Worm (Caenorhabditis elegans) whole organism, L2 larva: ENCODE measurements around the gene T20F7.3.
A peak's percentile ranks its signal among the peaks of the same experiment; 100 is the strongest.
"Not testable (repeated sequence)": the region's sequence is repeated elsewhere in the genome, so short reads cannot be mapped to it uniquely, and the experiment has no call there.

ENCODE experiments used
- C34F6.9 ChIP-seq: fragments of 150-350 bp; optimal IDR thresholded peaks from 2 replicates; lab custom pipeline; 2014; ENCODE audit warnings: missing biosample characterization, missing genetic modification characterization
- F13H6.1 ChIP-seq: sonication (generic microtip); optimal IDR thresholded peaks from 2 replicates; lab custom pipeline; 2016; ENCODE audit warnings: missing genetic modification characterization, missing compliant biosample characterization
- R02D3.7 ChIP-seq: fragments of 150-350 bp; optimal IDR thresholded peaks from 2 replicates; lab custom pipeline; 2014; ENCODE audit warnings: missing biosample characterization, missing genetic modification characterization
- alr-1 ChIP-seq: fragments of 150-350 bp; optimal IDR thresholded peaks from 2 replicates; lab custom pipeline; 2014; ENCODE audit warnings: missing biosample characterization, missing genetic modification characterization
- aly-2 ChIP-seq: fragments of 150-350 bp; optimal IDR thresholded peaks from 2 replicates; lab custom pipeline; 2014; ENCODE audit warnings: missing biosample characterization, missing genetic modification characterization
- ama-1 ChIP-seq: fragments of 150-350 bp; optimal IDR thresholded peaks from 2 replicates; lab custom pipeline; 2018; ENCODE audit warnings: inconsistent platforms
- blmp-1 ChIP-seq: sonication (generic microtip); optimal IDR thresholded peaks from 2 replicates; lab custom pipeline; 2017; ENCODE audit warnings: missing genetic modification characterization, mild to moderate bottlenecking, missing compliant biosample characterization, antibody characterized with exemption, moderate library complexity; ENCODE audit not compliant: insufficient read depth
- ceh-16 ChIP-seq: fragments of 150-350 bp; optimal IDR thresholded peaks from 2 replicates; lab custom pipeline; 2014; ENCODE audit warnings: missing biosample characterization, missing genetic modification characterization
- ceh-82 ChIP-seq: fragments of 150-350 bp; optimal IDR thresholded peaks from 2 replicates; lab custom pipeline; 2014; ENCODE audit warnings: missing biosample characterization, missing genetic modification characterization
- dmd-4 ChIP-seq: sonication (generic microtip); optimal IDR thresholded peaks from 2 replicates; lab custom pipeline; 2017; ENCODE audit warnings: missing biosample characterization, missing genetic modification characterization
- elt-1 ChIP-seq: fragments of 150-350 bp; optimal IDR thresholded peaks from 2 replicates; lab custom pipeline; 2014; ENCODE audit warnings: missing biosample characterization, missing genetic modification characterization
- fos-1 ChIP-seq: fragments of 150-350 bp; optimal IDR thresholded peaks from 2 replicates; lab custom pipeline; 2014; ENCODE audit warnings: missing biosample characterization, missing genetic modification characterization
- gmeb-1 ChIP-seq: fragments of 150-350 bp; optimal IDR thresholded peaks from 2 replicates; lab custom pipeline; 2014; ENCODE audit warnings: missing biosample characterization, missing genetic modification characterization
- lin-11 ChIP-seq: fragments of 150-350 bp; sonication (generic microtip); optimal IDR thresholded peaks from 2 replicates; lab custom pipeline; 2014; ENCODE audit warnings: missing biosample characterization, missing genetic modification characterization, inconsistent platforms, mixed read lengths
- lin-13 ChIP-seq: fragments of 150-350 bp; optimal IDR thresholded peaks from 2 replicates; lab custom pipeline; 2014; ENCODE audit warnings: missing biosample characterization, missing genetic modification reagents, missing genetic modification characterization
- lin-39 ChIP-seq: fragments of 150-350 bp; optimal IDR thresholded peaks from 2 replicates; lab custom pipeline; 2014; ENCODE audit warnings: missing biosample characterization, missing genetic modification reagents, missing genetic modification characterization
- mab-5 ChIP-seq: fragments of 150-350 bp; optimal IDR thresholded peaks from 2 replicates; lab custom pipeline; 2014; ENCODE audit warnings: missing biosample characterization, missing genetic modification characterization
- mbf-1 ChIP-seq: sonication (generic microtip); optimal IDR thresholded peaks from 2 replicates; lab custom pipeline; 2017; ENCODE audit warnings: missing biosample characterization, missing genetic modification characterization
- nhr-10 ChIP-seq: sonication (generic microtip); optimal IDR thresholded peaks from 2 replicates; lab custom pipeline; 2017; ENCODE audit warnings: missing biosample characterization, missing genetic modification characterization
- nhr-11 ChIP-seq: fragments of 150-350 bp; optimal IDR thresholded peaks from 2 replicates; lab custom pipeline; 2014; ENCODE audit warnings: missing biosample characterization, missing genetic modification characterization
- nhr-12 ChIP-seq: fragments of 150-350 bp; optimal IDR thresholded peaks from 2 replicates; lab custom pipeline; 2014; ENCODE audit warnings: missing biosample characterization, missing genetic modification characterization
- nhr-129 ChIP-seq: fragments of 150-350 bp; optimal IDR thresholded peaks from 2 replicates; lab custom pipeline; 2014; ENCODE audit warnings: missing biosample characterization, missing genetic modification characterization
- nhr-21 ChIP-seq: fragments of 150-350 bp; optimal IDR thresholded peaks from 2 replicates; lab custom pipeline; 2014; ENCODE audit warnings: missing biosample characterization, missing genetic modification characterization
- nhr-23 ChIP-seq: fragments of 150-350 bp; optimal IDR thresholded peaks from 2 replicates; lab custom pipeline; 2014; ENCODE audit warnings: missing biosample characterization, missing genetic modification reagents, missing genetic modification characterization
- nhr-237 ChIP-seq: fragments of 150-350 bp; optimal IDR thresholded peaks from 2 replicates; lab custom pipeline; 2014; ENCODE audit warnings: missing biosample characterization, missing genetic modification characterization
- nhr-6 ChIP-seq: fragments of 150-350 bp; optimal IDR thresholded peaks from 2 replicates; lab custom pipeline; 2014; ENCODE audit warnings: missing biosample characterization, missing genetic modification characterization
- nhr-77 ChIP-seq: fragments of 150-350 bp; optimal IDR thresholded peaks from 2 replicates; lab custom pipeline; 2014; ENCODE audit warnings: missing biosample characterization, missing genetic modification characterization
- peb-1 ChIP-seq: fragments of 150-350 bp; optimal IDR thresholded peaks from 2 replicates; lab custom pipeline; 2014; ENCODE audit warnings: missing biosample characterization, missing genetic modification characterization
- sem-4 ChIP-seq: fragments of 150-350 bp; optimal IDR thresholded peaks from 2 replicates; lab custom pipeline; 2014; ENCODE audit warnings: missing biosample characterization, missing genetic modification reagents, missing genetic modification characterization
- skn-1 ChIP-seq: sonication (generic microtip); optimal IDR thresholded peaks from 2 replicates; lab custom pipeline; 2017; ENCODE audit warnings: missing biosample characterization, missing genetic modification characterization
- sma-3 ChIP-seq: sonication (generic microtip); optimal IDR thresholded peaks from 2 replicates; lab custom pipeline; 2016; ENCODE audit warnings: missing genetic modification reagents, missing genetic modification characterization, missing compliant biosample characterization
- snpc-4 ChIP-seq: fragments of 150-350 bp; optimal IDR thresholded peaks from 2 replicates; lab custom pipeline; 2014; ENCODE audit warnings: missing biosample characterization, missing genetic modification characterization
- unc-39 ChIP-seq: fragments of 150-350 bp; optimal IDR thresholded peaks from 2 replicates; lab custom pipeline; 2014; ENCODE audit warnings: missing biosample characterization, missing genetic modification characterization
- unc-55 ChIP-seq: fragments of 150-350 bp; sonication (generic microtip); optimal IDR thresholded peaks from 3 replicates; lab custom pipeline; 2014; ENCODE audit warnings: missing biosample characterization, missing genetic modification reagents, missing genetic modification characterization
- unc-62 ChIP-seq: fragments of 150-350 bp; optimal IDR thresholded peaks from 2 replicates; lab custom pipeline; 2014; ENCODE audit warnings: missing biosample characterization, missing genetic modification reagents, missing genetic modification characterization
- zag-1 ChIP-seq: fragments of 150-350 bp; optimal IDR thresholded peaks from 2 replicates; lab custom pipeline; 2014; ENCODE audit warnings: missing biosample characterization, missing genetic modification characterization
- ztf-1 ChIP-seq: fragments of 200-800 bp; sonication (Bioruptor generic); conservative IDR thresholded peaks from 2 replicates; pipeline ENCODE4 v1.3.6; 2022; ENCODE audit warnings: missing genetic modification characterization, missing compliant biosample characterization
- ztf-4 ChIP-seq: fragments of 150-350 bp; optimal IDR thresholded peaks from 2 replicates; lab custom pipeline; 2014; ENCODE audit warnings: missing biosample characterization, missing genetic modification characterization

T20F7.3 gene

DNA sequence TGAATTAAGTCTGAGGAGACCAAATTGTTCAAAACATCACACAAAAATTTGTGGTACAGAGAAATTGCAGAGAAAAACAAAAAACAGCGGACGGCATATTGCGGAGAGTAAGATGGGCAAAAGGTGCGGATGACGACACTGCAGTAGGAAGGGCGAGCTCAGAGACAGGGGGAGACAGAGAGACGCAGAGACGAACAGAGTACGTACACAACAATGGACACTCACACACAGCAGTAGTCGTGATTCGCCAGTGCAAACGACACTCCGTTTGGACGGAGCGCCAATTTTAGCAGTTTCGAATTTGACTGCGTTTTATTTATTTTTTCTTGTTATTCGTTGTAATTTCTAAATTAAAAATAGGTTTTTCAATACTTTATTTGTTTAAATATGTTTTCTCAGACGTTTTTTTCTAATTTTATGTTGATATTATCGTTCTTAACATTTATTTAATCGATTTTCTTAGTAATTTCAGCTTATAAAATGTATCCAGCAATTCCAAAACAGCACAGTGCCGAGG, 12.3 kb downstream of the T20F7.3 start, which contains the start of gene T20F7.1 (continued):
- TF ChIP-seq nhr-23 (tag; lab: Kevin White, UChicago) (no peak), ama-1 (lab: Kevin White, UChicago) (no peak), nhr-10 (tag; lab: Kevin White, UChicago) (no peak), unc-62 (no peak), lin-13 (GFP tag; lab: Kevin White, UChicago) (no peak), skn-1 (tag; lab: Kevin White, UChicago) (no peak), snpc-4 (tag; lab: Kevin White, UChicago) (peak; percentile 64)

- TF ChIP-seq ceh-82, result no peak
- TF ChIP-seq lin-13 (GFP tag; lab: Kevin White, UChicago), result no peak
- no peak for TF ChIP-seq unc-62
- no peak for TF ChIP-seq unc-55
- no peak for TF ChIP-seq nhr-129 (tag; lab: Kevin White, UChicago)
- no peak for TF ChIP-seq mbf-1
- TF ChIP-seq nhr-6 (tag; lab: Kevin White, UChicago), result no peak
- no peak for TF ChIP-seq blmp-1 (tag; lab: Kevin White, UChicago)
- no peak for TF ChIP-seq dmd-4 (tag; lab: Kevin White, UChicago)
- no peak for TF ChIP-seq gmeb-1 (tag; lab: Kevin White, UChicago)
- no peak for TF ChIP-seq fos-1 (tag; lab: Kevin White, UChicago)
- no peak for TF ChIP-seq mab-5 (tag; lab: Kevin White, UChicago)
- no peak for TF ChIP-seq lin-11 (tag; lab: Kevin White, UChicago)
- no peak for TF ChIP-seq unc-39 (tag; lab: Kevin White, UChicago)
- TF ChIP-seq F13H6.1 (tag; lab: Kevin White, UChicago), result no peak
- TF ChIP-seq nhr-12, result no peak
- TF ChIP-seq, all 48 proteins: peak for 0
Observed at ce11 chrX:16880426-16880825, 20.2 kb downstream of the T20F7.3 start, which contains the start of gene acs-9. Gene acs-9, minus strand, starts transcription at chrX:16880526.

DNA sequence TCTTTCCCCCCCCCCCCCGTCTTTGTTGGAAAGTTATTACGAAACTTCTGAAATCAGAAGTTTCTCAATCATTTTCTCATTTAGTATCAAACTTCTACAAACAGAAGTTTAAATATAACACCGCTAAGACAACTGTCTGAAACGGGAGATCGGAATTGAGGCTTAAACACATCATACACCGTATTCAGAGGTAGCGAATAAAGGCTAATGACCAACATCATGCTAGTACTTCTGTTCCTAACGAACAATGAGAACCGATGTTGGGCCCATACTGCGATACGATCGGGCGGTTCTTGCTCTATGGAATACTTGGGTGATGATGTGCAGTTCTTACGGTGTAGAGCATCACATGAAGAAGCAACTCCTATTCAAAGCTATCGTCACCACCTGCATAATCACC, 23.2 kb downstream of the T20F7.3 start, which contains the start of gene Y13C8A.1:
Gene Y13C8A.1 (plus strand): TSS at position 301 of the 400 bp plus-strand sequence.
- TF ChIP-seq R02D3.7; ama-1 (lab: Kevin White, UChicago); lin-11 (tag; lab: Kevin White, UChicago): not testable (repeated sequence)

- no peak for TF ChIP-seq nhr-6 (tag; lab: Kevin White, UChicago)
- TF ChIP-seq R02D3.7, result no peak
- no peak for TF ChIP-seq ama-1 (lab: Kevin White, UChicago)
- no peak for TF ChIP-seq mbf-1
- TF ChIP-seq blmp-1 (tag; lab: Kevin White, UChicago), result no peak
- TF ChIP-seq lin-11 (tag; lab: Kevin White, UChicago), result no peak
- no peak for TF ChIP-seq mab-5 (tag; lab: Kevin White, UChicago)
- TF ChIP-seq dmd-4 (tag; lab: Kevin White, UChicago), result no peak
- TF ChIP-seq ceh-16 (tag; lab: Kevin White, UChicago), result no peak
- no peak for TF ChIP-seq nhr-11 (tag; lab: Kevin White, UChicago)
- no peak for TF ChIP-seq C34F6.9 (tag; lab: Kevin White, UChicago)
- no peak for TF ChIP-seq sem-4 (tag; lab: Kevin White, UChicago)
- TF ChIP-seq peb-1 (tag; lab: Kevin White, UChicago), result no peak
- TF ChIP-seq nhr-21, result no peak
- no peak for TF ChIP-seq lin-39 (tag; lab: Kevin White, UChicago)
- TF ChIP-seq nhr-237, result no peak
- no peak for TF ChIP-seq zag-1 (tag; lab: Kevin White, UChicago)
- TF ChIP-seq unc-62, result no peak
- TF ChIP-seq ztf-4, result no peak
Observed at ce11 chrX:16884075-16884474, 23.9 kb downstream of the T20F7.3 start.

DNA sequence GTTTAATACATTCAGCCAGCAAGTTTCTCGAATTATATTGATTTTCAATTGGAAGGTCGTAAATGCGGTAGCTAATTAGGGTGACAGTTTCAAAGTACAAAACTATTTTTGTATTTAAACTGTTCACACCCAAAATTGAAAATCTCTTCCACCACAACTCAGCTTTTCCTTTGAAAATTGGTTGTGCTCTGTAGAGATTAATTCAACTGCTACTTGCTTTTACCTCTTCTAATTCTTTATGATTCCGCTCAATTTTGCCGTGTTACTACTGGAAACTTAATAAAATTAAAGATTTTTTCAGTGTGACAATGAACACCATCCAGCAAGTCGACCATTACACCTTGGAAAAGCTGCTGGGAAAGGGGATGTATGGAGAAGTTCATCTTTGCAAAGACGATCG, 31.5 kb downstream of the T20F7.3 start, which contains the start of gene F39F10.3:
Gene F39F10.3 (plus strand): TSS at position 301 of the 400 bp plus-strand sequence.
- TF ChIP-seq ceh-16 (tag; lab: Kevin White, UChicago), result no peak
- TF ChIP-seq sem-4 (tag; lab: Kevin White, UChicago), result no peak
- TF ChIP-seq aly-2 (tag; lab: Kevin White, UChicago), result no peak
- no peak for TF ChIP-seq alr-1 (tag; lab: Kevin White, UChicago)
- no peak for TF ChIP-seq F13H6.1 (tag; lab: Kevin White, UChicago)
- no peak for TF ChIP-seq ztf-1
- no peak for TF ChIP-seq lin-11 (tag; lab: Kevin White, UChicago)
- TF ChIP-seq elt-1, result no peak
- TF ChIP-seq sma-3, result no peak
- TF ChIP-seq C34F6.9 (tag; lab: Kevin White, UChicago), result no peak
- TF ChIP-seq peb-1 (tag; lab: Kevin White, UChicago), result no peak
- TF ChIP-seq R02D3.7, result no peak
- no peak for TF ChIP-seq ceh-82
- no peak for TF ChIP-seq fos-1 (tag; lab: Kevin White, UChicago)
- TF ChIP-seq nhr-77, result no peak
- TF ChIP-seq nhr-21, result no peak
